Worm (Caenorhabditis elegans) whole organism, L4/young adult: ENCODE results near the gene K05F6.8.

Source experiments
- W03F9.2 ChIP-seq: fragments of 150-350 bp; optimal IDR thresholded peaks from 2 replicates; lab custom pipeline; 2014; ENCODE audit warnings: missing biosample characterization, missing genetic modification characterization
- dao-5 ChIP-seq: sonication (generic microtip); optimal IDR thresholded peaks from 2 replicates; lab custom pipeline; 2016; ENCODE audit warnings: missing genotype, missing genetic modification characterization, moderate library complexity, missing compliant biosample characterization
- him-1 ChIP-seq: sonication (generic microtip); optimal IDR thresholded peaks from 2 replicates; lab custom pipeline; 2016; ENCODE audit warnings: missing genotype, missing genetic modification reagents, missing genetic modification characterization, missing compliant biosample characterization

DNA sequence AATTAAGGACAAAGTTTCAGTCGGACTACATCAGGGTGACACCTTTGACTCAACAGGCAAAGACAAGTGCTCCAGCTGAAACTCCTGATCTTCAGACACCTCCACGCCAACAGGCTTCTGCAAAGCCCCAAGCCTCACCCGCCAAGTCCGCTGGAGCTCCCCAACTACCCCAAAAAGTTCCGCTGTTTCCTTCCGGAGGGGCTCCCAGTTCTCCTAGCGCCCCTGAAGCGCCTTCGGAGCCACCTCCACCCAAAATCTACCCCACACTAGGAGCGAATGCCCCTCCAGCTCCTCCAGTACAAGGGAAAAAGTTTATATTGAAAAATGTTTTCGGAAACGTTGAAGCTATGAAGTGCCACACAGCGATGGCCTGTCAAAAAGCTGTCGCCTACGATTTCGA is 35.5 kb upstream of the K05F6.8 start:
- no peak for TF ChIP-seq him-1 (tag; lab: Kevin White, UChicago)
- no peak for TF ChIP-seq dao-5 (tag; lab: Kevin White, UChicago)
- no peak for TF ChIP-seq W03F9.2 (tag; lab: Kevin White, UChicago)
